Fruit fly (Drosophila melanogaster) whole organism: Measurements from ENCODE around the gene CG9662.

Experiments used
- CG8478 ChIP-seq: fragments of >200 bp; optimal IDR thresholded peaks from 2 replicates; lab custom pipeline; 2018; ENCODE audit warnings: inconsistent platforms
- Dll ChIP-seq: fragments of >200 bp; optimal IDR thresholded peaks from 2 replicates; lab custom pipeline; 2017
- EcR ChIP-seq, 2 experiments: fragments of >200 bp; optimal IDR thresholded peaks; 2 replicates each; lab custom pipeline; 2017; ENCODE audit warnings: missing biosample characterization in 2 of 2, missing genetic modification characterization in 2 of 2, missing genetic modification reagents in 2 of 2
- pan ChIP-seq: fragments of >200 bp; optimal IDR thresholded peaks from 2 replicates; lab custom pipeline; 2017
- psq ChIP-seq: fragments of >200 bp; optimal IDR thresholded peaks from 2 replicates; lab custom pipeline; 2017
- usp ChIP-seq: fragments of >200 bp; optimal IDR thresholded peaks from 2 replicates; lab custom pipeline; 2017; ENCODE audit warnings: missing biosample characterization, missing genetic modification characterization, mixed read lengths

The CG9662 gene

DNA sequence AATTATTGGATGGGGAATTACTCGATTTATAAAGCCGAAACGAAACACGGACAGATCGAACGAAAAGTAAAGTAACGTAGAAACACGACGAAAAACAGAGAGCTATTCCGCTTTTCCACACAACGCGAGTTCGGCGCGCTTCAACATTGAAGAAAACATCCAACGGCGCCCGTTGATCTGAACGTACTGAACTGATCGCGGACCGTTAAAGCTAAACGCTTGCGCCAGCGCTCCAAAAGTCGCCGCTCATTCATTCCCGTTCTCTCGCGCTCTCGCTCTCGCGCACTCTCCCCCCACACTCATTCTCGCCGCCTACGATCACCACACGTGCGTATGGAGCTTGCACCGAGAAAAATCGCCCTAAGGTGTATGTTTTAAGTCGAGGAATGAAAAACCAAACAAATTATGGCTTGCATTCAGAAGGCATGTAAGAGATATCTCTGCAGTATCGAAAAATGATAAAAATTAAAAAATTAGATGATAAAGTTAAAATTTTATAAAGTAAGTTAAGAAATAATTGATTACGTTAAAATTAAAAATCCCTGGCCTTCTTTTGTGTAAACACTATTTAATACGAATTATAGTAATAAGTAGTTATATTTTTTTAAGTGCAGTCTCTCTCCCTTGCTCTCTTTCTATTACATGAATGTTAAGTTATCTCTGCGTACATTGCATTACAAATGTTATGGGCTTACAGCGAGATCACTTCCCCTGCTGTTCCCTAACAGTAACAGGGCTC, 21.7 kb downstream of the CG9662 start, which contains the start of gene E23:
Gene E23, minus strand, starts transcription at position 188 of the 739 bp plus-strand sequence.
- TF ChIP-seq psq (lab: Kevin White, UChicago) (no peak), Dll (lab: Kevin White, UChicago) (no peak), usp (GFP tag; lab: Kevin White, UChicago) (no peak), pan (lab: Kevin White, UChicago) (no peak), CG8478 (no peak), EcR (GFP tag; optimal IDR thresholded peaks at IDR 0.05; lab: Kevin White, UChicago) (no peak)

- TF ChIP-seq Dll (lab: Kevin White, UChicago) (no peak), psq (lab: Kevin White, UChicago) (no peak), EcR (GFP tag; optimal IDR thresholded peaks at IDR 0.05; lab: Kevin White, UChicago) (no peak)
Measured at dm6 chr2L:3353791-3354190, 22.7 kb downstream of the CG9662 start.

- TF ChIP-seq psq (lab: Kevin White, UChicago) (no peak), Dll (lab: Kevin White, UChicago) (no peak), EcR (GFP tag; optimal IDR thresholded peaks at IDR 0.05; lab: Kevin White, UChicago) (no peak), CG8478 (no peak), usp (GFP tag; lab: Kevin White, UChicago) (no peak), pan (lab: Kevin White, UChicago) (no peak)
Measured at dm6 chr2L:3352927-3353326, 23.6 kb downstream of the CG9662 start.

DNA sequence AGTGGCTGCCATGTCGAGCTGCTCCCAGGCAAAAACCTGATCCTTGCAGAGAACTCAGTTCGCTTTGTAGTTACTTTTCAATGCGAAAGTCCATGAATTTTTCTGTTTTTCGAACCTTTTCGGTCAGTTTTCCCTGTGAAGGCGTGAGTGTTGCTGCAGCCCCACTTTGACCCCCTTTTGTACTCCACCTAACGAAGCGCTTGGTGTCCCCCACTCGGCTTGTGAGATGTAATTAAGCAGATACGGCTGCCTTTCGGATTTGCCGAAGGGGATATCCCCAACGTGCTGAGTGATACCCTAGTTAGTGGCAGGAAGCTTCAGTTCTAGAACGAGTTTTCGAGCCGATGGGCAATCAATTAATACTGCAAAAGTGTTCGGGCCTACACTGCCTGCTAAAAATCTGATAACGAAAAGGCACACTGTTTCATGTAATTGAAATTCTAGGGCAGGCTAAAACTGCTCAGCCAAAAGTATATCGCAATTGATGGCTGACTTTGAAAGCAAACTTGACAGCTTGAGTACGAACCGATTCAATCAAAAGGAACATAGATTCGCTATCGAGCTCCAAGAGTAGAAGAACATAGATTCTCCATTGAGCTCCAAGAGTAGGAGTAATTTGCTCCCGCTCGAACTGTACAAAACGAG, 24.8 kb downstream of the CG9662 start:
- TF ChIP-seq usp (GFP tag; lab: Kevin White, UChicago) (no peak), Dll (lab: Kevin White, UChicago) (no peak), pan (lab: Kevin White, UChicago) (no peak), EcR (GFP tag; optimal IDR thresholded peaks at IDR 0.05; lab: Kevin White, UChicago) (no peak), psq (lab: Kevin White, UChicago) (no peak)

dm6 chr2L:3348146-3348747, 28.3 kb downstream of the CG9662 start:
- TF ChIP-seq usp (GFP tag; lab: Kevin White, UChicago) (no peak), Dll (lab: Kevin White, UChicago) (no peak), pan (lab: Kevin White, UChicago) (no peak), EcR (GFP tag; optimal IDR thresholded peaks at IDR 0.05; lab: Kevin White, UChicago) (no peak), psq (lab: Kevin White, UChicago) (no peak), CG8478 (no peak)

dm6 chr2L:3346483-3346839, 30.1 kb downstream of the CG9662 start:
- TF ChIP-seq usp (GFP tag; lab: Kevin White, UChicago) = no peak
- TF ChIP-seq Dll (lab: Kevin White, UChicago) = no peak
- no peak for TF ChIP-seq EcR (GFP tag; optimal IDR thresholded peaks at IDR 0.05; lab: Kevin White, UChicago)
- no peak for TF ChIP-seq CG8478
- no peak for TF ChIP-seq pan (lab: Kevin White, UChicago)
- TF ChIP-seq psq (lab: Kevin White, UChicago) = no peak

- peak; percentile 91 to 97 for TF ChIP-seq EcR (GFP tag; optimal IDR thresholded peaks at IDR 0.05; lab: Kevin White, UChicago)
- TF ChIP-seq psq (lab: Kevin White, UChicago) = no peak
- no peak for TF ChIP-seq usp (GFP tag; lab: Kevin White, UChicago)
- TF ChIP-seq pan (lab: Kevin White, UChicago) = no peak
- no peak for TF ChIP-seq CG8478
- peak; percentile 14 for TF ChIP-seq Dll (lab: Kevin White, UChicago)
Measured at dm6 chr2L:3345763-3346482, 30.6 kb downstream of the CG9662 start.

dm6 chr2L:3342369-3342768, 34.2 kb downstream of the CG9662 start:
- TF ChIP-seq Dll (lab: Kevin White, UChicago) = no peak
- TF ChIP-seq pan (lab: Kevin White, UChicago) = no peak
- no peak for TF ChIP-seq psq (lab: Kevin White, UChicago)
- TF ChIP-seq EcR (GFP tag; optimal IDR thresholded peaks at IDR 0.05; lab: Kevin White, UChicago) = no peak
- TF ChIP-seq CG8478 = no peak
- TF ChIP-seq usp (GFP tag; lab: Kevin White, UChicago) = no peak

DNA sequence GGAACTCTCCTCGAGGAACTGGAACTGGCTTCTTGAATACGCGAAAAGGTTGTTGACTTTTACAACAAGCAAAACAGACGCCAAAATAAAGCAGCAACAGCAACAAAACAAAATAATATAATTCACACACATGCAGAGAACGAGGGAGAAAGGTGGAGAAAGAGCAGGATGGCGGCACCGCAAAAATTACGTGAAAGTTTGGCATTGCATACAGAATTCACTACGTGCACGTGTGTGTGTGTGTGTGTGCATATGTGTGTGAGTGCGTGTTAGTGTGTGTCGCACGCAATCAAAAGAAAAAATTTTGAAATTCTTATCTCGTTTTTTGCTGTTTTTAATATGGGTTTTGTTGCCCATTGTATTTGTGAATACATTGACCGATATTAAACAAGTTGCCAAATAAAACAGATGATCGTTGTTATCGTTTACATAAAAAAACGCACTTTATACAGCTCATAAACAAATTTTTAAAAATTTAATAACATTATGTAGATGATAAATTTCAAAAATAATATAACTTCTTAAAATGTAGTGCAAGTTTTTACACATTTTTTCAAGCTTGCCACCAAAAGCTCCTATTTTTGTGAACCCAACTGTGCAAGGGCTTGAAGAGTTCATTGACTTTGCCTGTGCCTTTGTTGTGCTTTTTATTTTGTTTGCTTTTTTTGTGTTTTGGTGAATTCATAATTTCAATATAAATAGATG, 35.2 kb downstream of the CG9662 start:
- TF ChIP-seq pan (lab: Kevin White, UChicago) (no peak), EcR (GFP tag; optimal IDR thresholded peaks at IDR 0.05; lab: Kevin White, UChicago) (peak; percentile 10 to 68)

- no peak for TF ChIP-seq pan (lab: Kevin White, UChicago)
- peak; percentile 96 to 97 for TF ChIP-seq EcR (GFP tag; optimal IDR thresholded peaks at IDR 0.05; lab: Kevin White, UChicago)
- TF ChIP-seq Dll (lab: Kevin White, UChicago) = no peak
Measured at dm6 chr2L:3339420-3339819, 37.1 kb downstream of the CG9662 start.
